Worm (Caenorhabditis elegans): ENCODE data around the gene tpst-1.
A peak's percentile ranks its signal among the peaks of the same experiment; 100 is the strongest.

The tpst-1 gene

DNA sequence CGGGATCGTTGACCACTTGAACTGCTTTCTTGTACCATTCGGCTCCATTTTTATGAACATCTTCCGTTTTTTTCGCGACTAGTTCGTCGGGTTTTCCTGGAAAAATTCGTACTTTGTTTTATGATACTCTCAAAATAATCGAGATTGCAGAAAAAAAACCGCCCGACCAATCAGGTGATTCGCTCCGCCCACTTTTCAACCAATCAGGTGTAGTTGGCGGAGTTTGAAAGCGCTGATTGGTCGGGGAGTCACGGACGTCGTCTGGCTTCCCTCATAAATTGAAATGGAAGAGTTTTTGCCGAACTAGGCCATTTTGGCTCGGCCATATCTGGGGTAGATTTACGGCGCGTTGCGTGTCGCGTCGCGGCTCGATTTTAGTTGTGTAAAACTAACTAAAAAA is 9.5 kb downstream of the tpst-1 start:
- TF ChIP-seq aly-1 (tag; optimal IDR thresholded peaks at IDR 0.05): no peak
- no peak for TF ChIP-seq ets-7 (tag; optimal IDR thresholded peaks at IDR 0.05)
- no peak for TF ChIP-seq hmbx-1 (tag; optimal IDR thresholded peaks at IDR 0.05)
- TF ChIP-seq tra-4 (tag; optimal IDR thresholded peaks at IDR 0.05): no peak
- TF ChIP-seq scrt-1 (GFP tag; IDR thresholded peaks at IDR 0.05): no peak
- no peak for TF ChIP-seq B0310.2 (tag; optimal IDR thresholded peaks at IDR 0.05)
- TF ChIP-seq hnd-1 (tag; optimal IDR thresholded peaks at IDR 0.05): no peak
- TF ChIP-seq flt-1 (GFP tag; IDR thresholded peaks at IDR 0.05): no peak
- no peak for TF ChIP-seq ceh-13 (GFP tag; optimal IDR thresholded peaks at IDR 0.05)
- TF ChIP-seq sea-1 (GFP tag; conservative IDR thresholded peaks at IDR 0.05): no peak
- no peak for TF ChIP-seq F13C5.2 (tag; optimal IDR thresholded peaks at IDR 0.05)
- TF ChIP-seq ama-1 (optimal IDR thresholded peaks at IDR 0.05): no peak
- TF ChIP-seq tbx-11 (GFP tag; IDR thresholded peaks at IDR 0.05): no peak
- no peak for TF ChIP-seq tbx-37 (GFP tag; conservative IDR thresholded peaks at IDR 0.05)
- no peak for TF ChIP-seq pes-1 (GFP tag; IDR thresholded peaks at IDR 0.05)
- TF ChIP-seq ceh-36 (tag; optimal IDR thresholded peaks at IDR 0.05): no peak
- TF ChIP-seq hmg-4 (GFP tag; optimal IDR thresholded peaks at IDR 0.05): no peak

DNA sequence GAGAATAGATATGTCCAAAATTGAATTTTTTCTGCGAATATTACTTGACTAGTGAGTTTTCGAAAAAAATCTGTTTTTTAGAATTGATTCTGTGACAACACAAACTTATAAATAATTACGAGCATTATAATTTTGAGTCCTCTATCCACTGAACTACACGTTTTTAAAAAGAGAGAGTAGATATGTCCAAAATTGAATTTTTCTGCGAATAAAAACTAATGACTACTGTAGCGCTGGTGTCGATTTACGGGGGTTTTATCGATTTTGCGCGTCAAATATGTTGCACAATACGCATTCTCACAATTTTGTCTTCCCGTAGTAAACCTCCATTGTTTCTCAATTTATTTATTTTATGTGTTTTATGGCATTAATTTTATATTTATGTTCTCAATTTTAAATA is 10.1 kb downstream of the tpst-1 start:
- TF ChIP-seq tra-4 (tag; optimal IDR thresholded peaks at IDR 0.05) (no peak), F13C5.2 (tag; optimal IDR thresholded peaks at IDR 0.05) (no peak), sea-1 (GFP tag; conservative IDR thresholded peaks at IDR 0.05) (no peak), hnd-1 (tag; optimal IDR thresholded peaks at IDR 0.05) (no peak), ceh-13 (GFP tag; optimal IDR thresholded peaks at IDR 0.05) (no peak), ceh-36 (tag; optimal IDR thresholded peaks at IDR 0.05) (no peak), scrt-1 (GFP tag; IDR thresholded peaks at IDR 0.05) (no peak), aly-1 (tag; optimal IDR thresholded peaks at IDR 0.05) (no peak), ama-1 (optimal IDR thresholded peaks at IDR 0.05) (no peak), flt-1 (GFP tag; IDR thresholded peaks at IDR 0.05) (no peak), ets-7 (tag; optimal IDR thresholded peaks at IDR 0.05) (no peak), B0310.2 (tag; optimal IDR thresholded peaks at IDR 0.05) (no peak), hmbx-1 (tag; optimal IDR thresholded peaks at IDR 0.05) (no peak), tbx-37 (GFP tag; conservative IDR thresholded peaks at IDR 0.05) (no peak), tbx-11 (GFP tag; IDR thresholded peaks at IDR 0.05) (no peak), pes-1 (GFP tag; IDR thresholded peaks at IDR 0.05) (no peak), hmg-4 (GFP tag; optimal IDR thresholded peaks at IDR 0.05) (no peak)

DNA sequence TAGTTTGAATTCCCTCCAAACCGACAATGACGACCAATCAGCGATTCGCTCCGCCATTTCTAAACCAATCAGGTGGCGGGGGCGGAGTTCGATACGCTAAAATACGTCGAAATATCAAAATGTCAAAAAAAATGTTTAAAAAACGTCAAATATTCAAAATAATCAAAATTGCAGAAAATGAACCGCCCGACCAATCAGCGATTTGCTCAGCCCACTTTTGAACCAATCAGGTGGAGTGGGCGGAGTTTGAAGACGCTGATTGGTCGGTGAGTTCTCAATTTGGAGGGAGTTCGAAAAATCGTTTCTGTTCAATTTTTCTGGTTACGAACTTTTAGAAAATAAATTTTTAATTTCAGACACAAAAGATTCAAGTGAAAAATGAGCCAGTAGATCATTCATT is 17.4 kb downstream of the tpst-1 start:
- TF ChIP-seq flt-1 (GFP tag; IDR thresholded peaks at IDR 0.05): no peak
- TF ChIP-seq hmbx-1 (tag; optimal IDR thresholded peaks at IDR 0.05): no peak
- no peak for TF ChIP-seq tra-4 (tag; optimal IDR thresholded peaks at IDR 0.05)
- no peak for TF ChIP-seq hmg-4 (GFP tag; optimal IDR thresholded peaks at IDR 0.05)
- no peak for TF ChIP-seq sea-1 (GFP tag; conservative IDR thresholded peaks at IDR 0.05)
- no peak for TF ChIP-seq ets-7 (tag; optimal IDR thresholded peaks at IDR 0.05)
- TF ChIP-seq aly-1 (tag; optimal IDR thresholded peaks at IDR 0.05): no peak
- TF ChIP-seq tbx-37 (GFP tag; conservative IDR thresholded peaks at IDR 0.05): no peak
- TF ChIP-seq ama-1 (optimal IDR thresholded peaks at IDR 0.05): no peak
- TF ChIP-seq F13C5.2 (tag; optimal IDR thresholded peaks at IDR 0.05): no peak
- no peak for TF ChIP-seq ceh-13 (GFP tag; optimal IDR thresholded peaks at IDR 0.05)
- TF ChIP-seq scrt-1 (GFP tag; IDR thresholded peaks at IDR 0.05): no peak
- no peak for TF ChIP-seq ceh-36 (tag; optimal IDR thresholded peaks at IDR 0.05)
- no peak for TF ChIP-seq B0310.2 (tag; optimal IDR thresholded peaks at IDR 0.05)
- TF ChIP-seq pes-1 (GFP tag; IDR thresholded peaks at IDR 0.05): no peak
- TF ChIP-seq hnd-1 (tag; optimal IDR thresholded peaks at IDR 0.05): no peak
- TF ChIP-seq tbx-11 (GFP tag; IDR thresholded peaks at IDR 0.05): no peak

DNA sequence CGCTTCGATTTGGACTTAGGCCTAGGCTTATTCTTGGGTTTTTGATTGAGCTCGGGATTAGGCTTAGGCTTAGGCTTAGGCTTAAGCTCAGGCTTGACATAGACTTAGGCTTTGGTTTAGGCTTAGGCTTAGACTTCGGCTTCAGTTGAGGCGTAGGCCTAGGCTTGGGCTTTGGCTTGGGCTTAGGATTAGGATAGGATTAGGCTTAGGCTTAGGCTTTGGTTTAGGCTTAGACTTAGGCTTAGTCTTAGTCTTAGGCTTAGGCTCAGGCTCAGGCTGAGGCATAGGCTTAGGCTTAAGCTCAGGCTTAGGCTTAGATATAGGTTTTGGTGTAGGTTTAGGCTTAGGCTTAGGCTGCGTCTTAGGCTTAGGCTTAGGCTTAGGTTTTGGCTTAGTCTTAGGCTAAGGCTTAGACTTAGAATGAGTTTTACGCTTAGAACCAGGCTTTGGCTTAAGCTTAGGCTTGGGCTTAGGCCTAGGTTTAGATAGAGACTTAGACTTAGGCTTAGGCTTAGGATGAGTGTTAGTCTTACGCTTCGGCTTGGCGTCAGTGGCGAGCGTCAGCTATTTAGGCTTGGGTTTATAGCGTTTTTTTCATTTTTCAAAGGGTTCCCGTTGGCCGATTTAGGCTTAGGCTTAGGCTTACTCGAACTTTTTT is 19.4 kb downstream of the tpst-1 start:
- TF ChIP-seq tra-4 (tag; optimal IDR thresholded peaks at IDR 0.05) (no peak), hnd-1 (tag; optimal IDR thresholded peaks at IDR 0.05) (no peak), hmbx-1 (tag; optimal IDR thresholded peaks at IDR 0.05) (no peak), ceh-36 (tag; optimal IDR thresholded peaks at IDR 0.05) (peak; percentile 92)

DNA sequence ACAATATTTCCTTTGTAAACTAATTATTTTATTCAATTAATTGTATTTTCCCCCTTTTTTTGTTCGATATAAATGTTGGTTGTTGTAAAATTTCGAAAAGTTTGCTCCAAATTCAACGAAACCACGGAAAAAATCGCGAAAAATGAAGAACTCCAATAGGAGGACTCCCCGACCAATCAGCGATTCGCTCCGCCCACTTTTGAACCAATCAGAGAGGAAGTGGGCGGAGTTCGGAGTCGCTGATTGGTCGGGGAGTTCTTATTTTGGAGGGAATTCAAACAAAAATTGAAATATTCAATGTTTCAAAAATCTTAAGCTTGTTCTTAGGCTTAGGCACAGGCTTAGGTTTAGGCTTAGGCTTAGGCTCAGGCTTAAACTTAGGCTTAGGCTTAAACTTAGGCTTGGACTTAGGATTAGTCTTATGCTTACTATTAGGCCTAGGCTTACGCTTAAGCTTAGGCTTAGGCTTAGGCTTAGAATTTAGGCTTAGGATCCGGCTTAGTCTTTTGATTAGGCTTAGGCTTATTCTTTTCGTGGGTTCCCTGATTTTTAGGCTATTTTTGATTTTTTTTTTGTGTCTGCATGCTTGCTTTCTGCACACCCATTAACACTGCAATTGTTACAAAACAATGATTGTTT is 21.6 kb downstream of the tpst-1 start:
- TF ChIP-seq ceh-36 (tag; optimal IDR thresholded peaks at IDR 0.05) (peak; percentile 79), tra-4 (tag; optimal IDR thresholded peaks at IDR 0.05) (no peak), scrt-1 (GFP tag; IDR thresholded peaks at IDR 0.05) (no peak), hmg-4 (GFP tag; optimal IDR thresholded peaks at IDR 0.05) (no peak)

DNA sequence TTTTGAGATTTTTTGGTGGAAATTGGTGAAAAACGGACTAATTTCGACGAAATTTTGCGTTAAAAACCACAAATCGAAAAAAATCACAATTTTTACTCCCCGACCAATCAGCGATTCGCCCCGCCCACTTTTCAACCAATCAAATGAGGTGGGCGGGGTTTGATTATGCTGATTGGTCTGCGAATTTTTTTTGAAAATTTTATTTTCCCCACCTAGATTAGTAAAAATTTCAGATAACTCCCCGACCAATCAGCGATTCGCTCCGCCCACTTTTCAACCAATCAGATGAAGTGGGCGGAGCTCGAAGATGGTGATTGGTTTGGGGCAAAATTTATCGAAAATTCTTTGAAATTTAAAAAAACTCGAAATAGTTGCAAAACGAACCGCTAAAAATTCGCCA is 22.9 kb downstream of the tpst-1 start:
- TF ChIP-seq hmbx-1 (tag; optimal IDR thresholded peaks at IDR 0.05) (no peak), ama-1 (optimal IDR thresholded peaks at IDR 0.05) (no peak), ceh-36 (tag; optimal IDR thresholded peaks at IDR 0.05) (no peak), scrt-1 (GFP tag; IDR thresholded peaks at IDR 0.05) (no peak), sea-1 (GFP tag; conservative IDR thresholded peaks at IDR 0.05) (no peak), hmg-4 (GFP tag; optimal IDR thresholded peaks at IDR 0.05) (no peak), aly-1 (tag; optimal IDR thresholded peaks at IDR 0.05) (no peak), F13C5.2 (tag; optimal IDR thresholded peaks at IDR 0.05) (no peak), ceh-13 (GFP tag; optimal IDR thresholded peaks at IDR 0.05) (no peak)

DNA sequence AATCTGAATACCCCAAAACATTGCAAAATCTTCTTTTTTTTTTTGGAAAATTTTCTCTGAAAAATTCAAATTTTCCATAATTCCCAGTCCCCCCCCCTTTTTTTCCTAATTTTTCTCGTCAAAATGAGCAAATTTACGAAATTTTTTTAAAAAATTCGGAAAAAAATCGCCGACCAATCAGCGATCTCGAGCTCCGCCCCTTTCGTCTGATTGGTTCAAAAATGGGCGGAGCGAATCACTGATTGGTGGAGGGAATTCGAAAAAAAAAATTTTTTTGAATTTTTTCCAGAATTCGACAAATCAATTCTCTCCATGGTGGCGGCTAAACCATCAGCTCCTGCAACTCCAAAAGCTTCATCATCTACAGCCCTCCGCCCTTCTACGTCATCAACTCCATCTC is 23.5 kb downstream of the tpst-1 start:
- TF ChIP-seq F13C5.2 (tag; optimal IDR thresholded peaks at IDR 0.05): no peak
- TF ChIP-seq aly-1 (tag; optimal IDR thresholded peaks at IDR 0.05): no peak
